Worm (Caenorhabditis elegans) whole organism, L4 larva: ENCODE measurements around the gene sdpn-1.
A peak's percentile ranks its signal among the peaks of the same experiment; 100 is the strongest.

ENCODE experiments used
- F10B5.3 ChIP-seq: sonication (generic microtip); optimal IDR thresholded peaks from 2 replicates; lab custom pipeline; 2016; ENCODE audit warnings: mild to moderate bottlenecking, missing genetic modification characterization, missing compliant biosample characterization
- F44E2.7 ChIP-seq: fragments of 200-800 bp; sonication (Bioruptor generic); IDR thresholded peaks from 2 replicates; pipeline ENCODE4 v2.1.2; 2022; ENCODE audit warnings: missing genetic modification characterization, missing compliant biosample characterization
- T26A8.4 ChIP-seq: fragments of 200-800 bp; sonication (Bioruptor generic); IDR thresholded peaks from 2 replicates; pipeline ENCODE4 v1.3.6; 2022; ENCODE audit warnings: missing genetic modification characterization, missing compliant biosample characterization
- Y105C5A.15 ChIP-seq: fragments of 200-800 bp; sonication (Bioruptor generic); IDR thresholded peaks from 2 replicates; pipeline ENCODE4 v1.3.6; 2022; ENCODE audit warnings: missing genetic modification characterization, missing compliant biosample characterization
- Y5F2A.4 ChIP-seq: fragments of 200-800 bp; sonication (Bioruptor generic); optimal IDR thresholded peaks from 2 replicates; lab custom pipeline; 2018; ENCODE audit warnings: mild to moderate bottlenecking, missing genetic modification characterization, missing compliant biosample characterization
- Y75B8A.6 ChIP-seq: fragments of 200-800 bp; sonication (Bioruptor generic); IDR thresholded peaks from 2 replicates; pipeline ENCODE4 v1.3.6; 2022; ENCODE audit warnings: missing genetic modification reagents, missing genetic modification characterization, missing compliant biosample characterization
- ZK546.5 ChIP-seq, 2 experiments: sonication (generic microtip); optimal IDR thresholded peaks; 2 replicates each; lab custom pipeline; 2017; ENCODE audit warnings: missing biosample characterization in 2 of 2, missing genetic modification characterization in 2 of 2
- aha-1 ChIP-seq: fragments of 150-350 bp; peaks from one replicate; lab custom pipeline; 2014; ENCODE audit warnings: missing biosample characterization, missing genetic modification characterization
- ama-1 ChIP-seq: fragments of 150-350 bp; optimal IDR thresholded peaks from 2 replicates; lab custom pipeline; 2014; ENCODE audit warnings: inconsistent platforms, mixed read lengths
- attf-4 ChIP-seq: sonication (generic microtip); optimal IDR thresholded peaks from 3 replicates; lab custom pipeline; 2017; ENCODE audit warnings: missing biosample characterization, missing genetic modification characterization
- ceh-44 ChIP-seq: fragments of 200-800 bp; sonication (Bioruptor generic); IDR thresholded peaks from 2 replicates; pipeline ENCODE4 v1.3.6; 2022; ENCODE audit warnings: missing genetic modification reagents, missing genetic modification characterization, missing compliant biosample characterization
- ceh-62 ChIP-seq: sonication (generic microtip); optimal IDR thresholded peaks from 2 replicates; lab custom pipeline; 2017; ENCODE audit warnings: missing biosample characterization, missing genetic modification characterization
- ctbp-1 ChIP-seq: fragments of 200-800 bp; sonication (Bioruptor generic); IDR thresholded peaks from 2 replicates; pipeline ENCODE4 v1.3.6; 2022; ENCODE audit warnings: missing genetic modification reagents, missing genetic modification characterization, missing compliant biosample characterization
- daf-16 ChIP-seq, 3 experiments: sonication (generic microtip); optimal IDR thresholded peaks; 2 replicates each; lab custom pipeline; 2016 to 2017; ENCODE audit warnings: missing genetic modification characterization in 3 of 3, missing genetic modification reagents in 3 of 3, mild to moderate bottlenecking in 2 of 3, missing compliant biosample characterization in 2 of 3, missing biosample characterization in 1 of 3, moderate library complexity in 1 of 3
- dmd-6 ChIP-seq: fragments of 200-800 bp; sonication (Bioruptor generic); IDR thresholded peaks from 2 replicates; pipeline ENCODE4 v1.3.6; 2022; ENCODE audit warnings: missing genetic modification reagents, missing genetic modification characterization, missing compliant biosample characterization
- dmd-8 ChIP-seq: fragments of 200-800 bp; sonication (Bioruptor generic); IDR thresholded peaks from 2 replicates; pipeline ENCODE4 v1.3.6; 2022; ENCODE audit warnings: missing genetic modification characterization, missing compliant biosample characterization
- dmd-9 ChIP-seq: fragments of 200-800 bp; sonication (Bioruptor generic); IDR thresholded peaks from 2 replicates; pipeline ENCODE4 v1.3.6; 2022; ENCODE audit warnings: missing genetic modification reagents, missing genetic modification characterization, missing compliant biosample characterization
- dve-1 ChIP-seq: sonication (generic microtip); optimal IDR thresholded peaks from 2 replicates; lab custom pipeline; 2017; ENCODE audit warnings: antibody characterized with exemption, mild to moderate bottlenecking, missing genetic modification characterization, missing compliant biosample characterization; ENCODE audit not compliant: insufficient read depth
- egl-43 ChIP-seq: fragments of 200-800 bp; sonication (Bioruptor generic); IDR thresholded peaks from 2 replicates; pipeline ENCODE4 v1.3.6; 2022; ENCODE audit warnings: missing genetic modification reagents, missing genetic modification characterization, missing compliant biosample characterization
- hlh-11 ChIP-seq: fragments of 200-800 bp; sonication (Bioruptor generic); optimal IDR thresholded peaks from 2 replicates; lab custom pipeline; 2018; ENCODE audit warnings: mild to moderate bottlenecking, missing genetic modification characterization, missing compliant biosample characterization
- jun-1 ChIP-seq: fragments of 150-350 bp; optimal IDR thresholded peaks from 2 replicates; lab custom pipeline; 2014; ENCODE audit warnings: missing biosample characterization, missing genetic modification reagents, missing genetic modification characterization
- lim-7 ChIP-seq: fragments of 200-800 bp; sonication (Bioruptor generic); IDR thresholded peaks from 2 replicates; pipeline ENCODE4 v1.3.6; 2022; ENCODE audit warnings: missing genetic modification characterization, missing compliant biosample characterization
- lin-38 ChIP-seq: fragments of 200-800 bp; sonication (Bioruptor generic); IDR thresholded peaks from 2 replicates; pipeline ENCODE4 v1.3.6; 2022; ENCODE audit warnings: missing genetic modification reagents, missing genetic modification characterization, missing compliant biosample characterization
- lin-39 ChIP-seq: fragments of 150-350 bp; optimal IDR thresholded peaks from 2 replicates; lab custom pipeline; 2014; ENCODE audit warnings: missing biosample characterization, missing genetic modification reagents, missing genetic modification characterization
- lir-3 ChIP-seq: sonication (generic microtip); optimal IDR thresholded peaks from 2 replicates; lab custom pipeline; 2016; ENCODE audit warnings: mild to moderate bottlenecking, missing genetic modification characterization, missing compliant biosample characterization
- mdt-29 ChIP-seq: fragments of 200-800 bp; sonication (Bioruptor generic); IDR thresholded peaks from 2 replicates; pipeline ENCODE4 v1.3.6; 2022; ENCODE audit warnings: missing genetic modification reagents, missing genetic modification characterization, missing compliant biosample characterization
- nhr-10 ChIP-seq: fragments of 150-350 bp; optimal IDR thresholded peaks from 2 replicates; lab custom pipeline; 2014; ENCODE audit warnings: missing biosample characterization, missing genetic modification characterization
- nhr-11 ChIP-seq: fragments of 150-350 bp; optimal IDR thresholded peaks from 2 replicates; lab custom pipeline; 2014; ENCODE audit warnings: missing biosample characterization, missing genetic modification characterization
- nhr-237 ChIP-seq: sonication (generic microtip); optimal IDR thresholded peaks from 2 replicates; lab custom pipeline; 2017; ENCODE audit warnings: missing biosample characterization, missing genetic modification characterization
- nhr-25 ChIP-seq: sonication (generic microtip); optimal IDR thresholded peaks from 2 replicates; lab custom pipeline; 2017; ENCODE audit warnings: missing genetic modification characterization, mild to moderate bottlenecking, missing compliant biosample characterization, antibody characterized with exemption, moderate library complexity, borderline replicate concordance; ENCODE audit not compliant: insufficient read depth
- nhr-48 ChIP-seq: sonication (generic microtip); optimal IDR thresholded peaks from 2 replicates; lab custom pipeline; 2016; ENCODE audit warnings: mild to moderate bottlenecking, missing genetic modification characterization, missing compliant biosample characterization
- nhr-6 ChIP-seq: fragments of 150-350 bp; optimal IDR thresholded peaks from 2 replicates; lab custom pipeline; 2014; ENCODE audit warnings: missing biosample characterization, missing genetic modification characterization
- pha-4 ChIP-seq, 2 experiments: fragments of 150-350 bp in 1 of 2; fragments of 200-800 bp in 1 of 2; sonication (Bioruptor generic) in 1 of 2; IDR thresholded peaks in 1 of 2; optimal IDR thresholded peaks in 1 of 2; 2 replicates each; pipeline versions ENCODE4 v1.3.6 to Lab custom; 2014 to 2022; ENCODE audit warnings: missing genetic modification characterization in 2 of 2, missing genetic modification reagents in 2 of 2, missing biosample characterization in 1 of 2, missing compliant biosample characterization in 1 of 2
- set-16 ChIP-seq: fragments of 200-800 bp; sonication (Bioruptor generic); IDR thresholded peaks from 2 replicates; pipeline ENCODE4 v1.3.6; 2022; ENCODE audit warnings: missing genetic modification reagents, missing genetic modification characterization, missing compliant biosample characterization
- snpc-4 ChIP-seq: fragments of 150-350 bp; optimal IDR thresholded peaks from 2 replicates; lab custom pipeline; 2014; ENCODE audit warnings: missing biosample characterization, missing genetic modification characterization
- spr-1 ChIP-seq: sonication (generic microtip); optimal IDR thresholded peaks from 2 replicates; lab custom pipeline; 2016; ENCODE audit warnings: mild to moderate bottlenecking, missing genetic modification characterization, missing compliant biosample characterization
- unc-62 ChIP-seq, 3 experiments: fragments of 150-350 bp in 1 of 3; sonication (generic microtip); optimal IDR thresholded peaks in 2 of 3; peaks in 1 of 3; 1 replicate in 1 of 3; 2 replicates in 2 of 3; lab custom pipeline; 2014 to 2017; ENCODE audit warnings: missing biosample characterization in 3 of 3, missing genetic modification characterization in 3 of 3, missing genetic modification reagents in 3 of 3, missing genotype in 1 of 3
- zip-11 ChIP-seq: fragments of 200-800 bp; sonication (Bioruptor generic); IDR thresholded peaks from 2 replicates; pipeline ENCODE4 v1.3.6; 2022; ENCODE audit warnings: missing genetic modification characterization, missing compliant biosample characterization

sdpn-1 gene

DNA sequence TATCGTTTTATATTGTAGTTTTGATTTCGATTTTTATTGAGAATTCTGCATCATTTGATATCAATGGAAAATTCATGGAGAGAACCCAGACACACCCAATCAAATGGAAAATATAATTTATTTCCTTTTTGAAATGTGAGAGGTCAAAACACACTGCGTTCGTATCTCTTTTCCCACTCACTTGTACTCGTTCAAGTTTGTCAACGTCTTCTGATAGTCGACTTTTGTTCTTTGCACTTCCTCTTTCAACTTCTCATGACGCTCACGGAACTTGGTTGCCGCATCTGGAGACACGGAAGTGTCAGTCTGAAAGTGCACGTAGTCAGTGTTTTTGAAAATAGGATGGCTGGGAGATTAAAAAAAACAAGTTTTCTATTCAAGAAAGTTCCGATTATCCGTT lies 7.7 kb downstream of the sdpn-1 start (continued):
- TF ChIP-seq ctbp-1 (no peak), nhr-11 (tag; lab: Kevin White, UChicago) (no peak), F10B5.3 (no peak), hlh-11 (tag; lab: Kevin White, UChicago) (peak; percentile 36), nhr-237 (tag; lab: Kevin White, UChicago) (no peak), ceh-44 (GFP tag; lab: Robert Waterston, UW) (no peak), snpc-4 (tag; lab: Kevin White, UChicago) (no peak), Y105C5A.15 (no peak), nhr-6 (tag; lab: Kevin White, UChicago) (no peak), jun-1 (tag; lab: Kevin White, UChicago) (no peak), dmd-9 (GFP tag; lab: Robert Waterston, UW) (no peak), lin-38 (GFP tag; lab: Robert Waterston, UW) (no peak), mdt-29 (GFP tag; lab: Robert Waterston, UW) (no peak), Y75B8A.6 (no peak), nhr-48 (tag; lab: Kevin White, UChicago) (peak; percentile 60), pha-4 (GFP tag; IDR thresholded peaks at IDR 0.05; lab: Robert Waterston, UW) (no peak), pha-4 (tag; optimal IDR thresholded peaks at IDR 0.05; lab: Kevin White, UChicago) (no peak), lir-3 (tag; lab: Kevin White, UChicago) (no peak), egl-43 (GFP tag; lab: Robert Waterston, UW) (no peak), Y5F2A.4 (no peak), dve-1 (no peak), ama-1 (no peak), zip-11 (no peak), ZK546.5 (tag; optimal IDR thresholded peaks at IDR 0.05; lab: Kevin White, UChicago) (no peak), attf-4 (tag; lab: Kevin White, UChicago) (no peak), lim-7 (GFP tag; lab: Robert Waterston, UW) (no peak), spr-1 (tag; lab: Kevin White, UChicago) (no peak), set-16 (no peak), dmd-8 (GFP tag; lab: Robert Waterston, UW) (no peak), nhr-10 (tag; lab: Kevin White, UChicago) (peak; percentile 76), unc-62 (GFP tag; optimal IDR thresholded peaks at IDR 0.05 in 1 of 2; lab: Kevin White, UChicago) (no peak), unc-62 (tag; optimal IDR thresholded peaks at IDR 0.05; lab: Kevin White, UChicago) (no peak)
- TF ChIP-seq, all 104 proteins: peak for 10

DNA sequence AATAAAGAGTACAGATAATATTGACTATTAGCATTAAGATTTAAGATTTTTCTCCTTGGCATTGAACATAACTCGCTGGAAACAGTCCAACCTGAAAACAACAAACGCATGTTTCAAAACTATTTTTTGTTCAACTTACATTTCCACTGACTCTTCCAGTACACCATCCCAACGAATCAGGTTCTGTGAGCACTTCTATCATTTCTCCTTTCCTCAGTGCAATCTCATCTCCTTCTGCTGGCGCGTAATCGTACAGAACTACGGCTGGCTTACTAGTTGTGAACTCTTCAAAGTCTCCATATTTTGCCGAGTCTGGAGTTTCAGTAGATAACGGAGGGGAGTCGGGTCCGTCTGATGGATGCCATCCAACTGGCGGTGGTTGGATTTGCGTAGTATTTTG lies 8.9 kb downstream of the sdpn-1 start:
- TF ChIP-seq F44E2.7 (GFP tag; lab: Robert Waterston, UW), result no peak
- 0 out of 2 replicates have a peak, but pooled peaks have one; percentile 13 for TF ChIP-seq ctbp-1
- TF ChIP-seq nhr-25, result peak; percentile 60
- TF ChIP-seq T26A8.4 (GFP tag; lab: Robert Waterston, UW), result peak; percentile 73
- TF ChIP-seq lim-7 (GFP tag; lab: Robert Waterston, UW), result 0 out of 2 replicates have a peak, but pooled peaks have one; percentile 46
- TF ChIP-seq ama-1, result no peak
- TF ChIP-seq dmd-6, result 0 out of 2 replicates have a peak, but pooled peaks have one; percentile 10
- TF ChIP-seq aha-1 (tag; lab: Kevin White, UChicago), result peak; percentile 52

DNA sequence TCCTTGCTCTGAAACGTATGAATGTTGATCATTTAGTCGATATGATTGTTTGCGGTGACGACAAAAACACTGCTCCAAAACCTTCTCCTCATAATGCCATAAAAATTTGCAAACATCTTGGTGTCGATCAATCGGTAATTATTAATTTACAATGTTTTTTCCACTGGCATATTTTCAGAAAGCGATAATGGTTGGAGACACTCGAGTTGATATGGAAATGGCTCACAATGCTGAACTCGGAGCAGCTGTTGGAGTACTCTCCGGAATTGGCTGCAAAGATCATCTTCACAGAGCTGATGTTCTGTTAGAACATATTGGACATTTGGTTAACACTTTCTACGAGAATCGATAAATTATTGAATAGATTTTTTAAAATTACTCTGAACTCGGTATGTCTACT lies 9.6 kb downstream of the sdpn-1 start:
- TF ChIP-seq lin-39 (no peak), aha-1 (tag; lab: Kevin White, UChicago) (peak; percentile 60), daf-16 (GFP tag; optimal IDR thresholded peaks at IDR 0.05; lab: Kevin White, UChicago) (no peak), daf-16 (tag; optimal IDR thresholded peaks at IDR 0.05; lab: Kevin White, UChicago) (peak; percentile 10), ceh-62 (no peak)
